Worm (Caenorhabditis elegans) whole organism, young adult: ENCODE results near the gene ZC116.5.

Experiments
- F23B12.7 ChIP-seq: sonication (generic microtip); optimal IDR thresholded peaks from 2 replicates; lab custom pipeline; 2017; ENCODE audit warnings: missing genetic modification characterization, mild to moderate bottlenecking, missing compliant biosample characterization, antibody characterized with exemption, moderate library complexity; ENCODE audit not compliant: insufficient read depth
- T26A5.8 ChIP-seq: sonication (generic microtip); optimal IDR thresholded peaks from 2 replicates; lab custom pipeline; 2016; ENCODE audit warnings: missing genetic modification characterization, missing compliant biosample characterization
- Y67H2A.10 ChIP-seq: fragments of 200-800 bp; sonication (Bioruptor generic); conservative IDR thresholded peaks from 2 replicates; pipeline ENCODE4 v1.3.6; 2022; ENCODE audit warnings: missing genetic modification reagents, missing genetic modification characterization, missing compliant biosample characterization
- dpl-1 ChIP-seq: fragments of 150-350 bp; optimal IDR thresholded peaks from 2 replicates; lab custom pipeline; 2014; ENCODE audit warnings: missing biosample characterization, missing genetic modification reagents, missing genetic modification characterization
- him-1 ChIP-seq: sonication (generic microtip); optimal IDR thresholded peaks from 2 replicates; lab custom pipeline; 2016; ENCODE audit warnings: missing genotype, missing genetic modification reagents, missing genetic modification characterization, missing compliant biosample characterization
- lag-1 ChIP-seq: fragments of 200-800 bp; sonication (Bioruptor generic); IDR thresholded peaks from 2 replicates; pipeline ENCODE4 v1.3.6; 2022; ENCODE audit warnings: missing genetic modification reagents, missing genetic modification characterization, missing compliant biosample characterization
- let-526 ChIP-seq: fragments of 200-800 bp; sonication (Bioruptor generic); IDR thresholded peaks from 2 replicates; pipeline ENCODE4 v1.3.6; 2022; ENCODE audit warnings: missing genetic modification reagents, missing genetic modification characterization, missing compliant biosample characterization
- lin-35 ChIP-seq, 3 experiments: fragments of 150-350 bp in 2 of 3; sonication (generic microtip) in 1 of 3; optimal IDR thresholded peaks; 2 replicates each; lab custom pipeline; 2014 to 2018; ENCODE audit warnings: missing biosample characterization in 3 of 3, missing genetic modification characterization in 3 of 3, missing genetic modification reagents in 3 of 3
- nhr-27 ChIP-seq: fragments of 200-800 bp; sonication (Bioruptor generic); optimal IDR thresholded peaks from 2 replicates; lab custom pipeline; 2018; ENCODE audit warnings: mild to moderate bottlenecking, missing genetic modification characterization, moderate library complexity, missing compliant biosample characterization
- snpc-1.1 ChIP-seq: sonication (generic microtip); optimal IDR thresholded peaks from 2 replicates; lab custom pipeline; 2017; ENCODE audit warnings: missing genetic modification characterization, mild to moderate bottlenecking, missing compliant biosample characterization, antibody characterized with exemption, moderate library complexity, missing genotype, missing genetic modification reagents; ENCODE audit not compliant: insufficient read depth
- sptf-2 ChIP-seq: fragments of 200-800 bp; sonication (Bioruptor generic); optimal IDR thresholded peaks from 2 replicates; lab custom pipeline; 2018; ENCODE audit warnings: mild to moderate bottlenecking, missing genetic modification characterization, missing compliant biosample characterization
- tbx-9 ChIP-seq: sonication (generic microtip); optimal IDR thresholded peaks from 2 replicates; lab custom pipeline; 2016; ENCODE audit warnings: borderline replicate concordance, missing genetic modification characterization, inconsistent platforms, missing compliant biosample characterization
- unc-130 ChIP-seq: sonication (generic microtip); optimal IDR thresholded peaks from 2 replicates; lab custom pipeline; 2016; ENCODE audit warnings: missing genetic modification reagents, missing genetic modification characterization, missing compliant biosample characterization
- xnd-1 ChIP-seq: sonication (generic microtip); optimal IDR thresholded peaks from 2 replicates; lab custom pipeline; 2016; ENCODE audit warnings: missing genotype, missing genetic modification reagents, missing genetic modification characterization, missing compliant biosample characterization

DNA sequence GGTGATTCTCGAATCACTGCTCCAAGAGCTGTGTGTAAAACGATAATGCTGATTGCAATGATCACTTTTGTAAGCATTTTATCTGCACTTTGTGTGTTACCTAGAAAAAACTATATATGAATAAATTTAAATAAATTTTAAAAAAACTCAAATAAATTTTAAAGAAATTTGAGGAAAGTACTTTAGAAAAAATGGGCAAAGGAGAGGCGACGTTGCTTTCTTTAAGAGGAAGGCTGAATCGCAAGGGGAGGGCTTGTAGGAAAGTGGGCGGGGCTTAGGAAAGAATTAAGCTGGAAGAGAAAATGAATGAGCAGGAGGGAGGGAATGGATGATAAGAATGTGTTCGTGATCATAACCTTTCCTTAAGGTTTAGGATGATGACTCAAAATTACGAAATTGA is 40.9 kb downstream of the ZC116.5 start, which contains the start of gene E02A10.4:
- TF ChIP-seq let-526 (GFP tag; lab: Robert Waterston, UW) (no peak), snpc-1.1 (tag; lab: Kevin White, UChicago) (no peak), nhr-27 (tag; lab: Kevin White, UChicago) (no peak), tbx-9 (no peak), dpl-1 (GFP tag; lab: Kevin White, UChicago) (no peak), Y67H2A.10 (GFP tag; lab: Robert Waterston, UW) (no peak), him-1 (tag; lab: Kevin White, UChicago) (no peak), xnd-1 (no peak), unc-130 (GFP tag; lab: Kevin White, UChicago) (no peak), T26A5.8 (tag; lab: Kevin White, UChicago) (no peak), F23B12.7 (tag; lab: Kevin White, UChicago) (no peak), lag-1 (GFP tag; lab: Robert Waterston, UW) (no peak), lin-35 (GFP tag; optimal IDR thresholded peaks at IDR 0.05; lab: Kevin White, UChicago) (no peak), sptf-2 (no peak)
